Fruit fly (Drosophila melanogaster) whole organism, pupa: ENCODE measurements around the gene CG14803.

ENCODE experiments used
- CG14655 ChIP-seq: fragments of 200-800 bp; sonication (Bioruptor generic); optimal IDR thresholded peaks from 3 replicates; lab custom pipeline; 2017; ENCODE audit warnings: mild to moderate bottlenecking, missing biosample characterization, missing genetic modification reagents, missing genetic modification characterization
- CG17806 ChIP-seq: fragments of 200-800 bp; sonication (Bioruptor generic); optimal IDR thresholded peaks from 2 replicates; lab custom pipeline; 2018; ENCODE audit warnings: missing biosample characterization, mild to moderate bottlenecking, missing genetic modification characterization, moderate library complexity
- CG32121 ChIP-seq: fragments of 200-800 bp; sonication (Bioruptor generic); IDR thresholded peaks from 2 replicates; pipeline ENCODE4 v1.3.6; 2022; ENCODE audit warnings: missing biosample characterization, missing genetic modification characterization
- CG34367 ChIP-seq: fragments of 200-800 bp; sonication (Bioruptor generic); optimal IDR thresholded peaks from 2 replicates; lab custom pipeline; 2018; ENCODE audit warnings: missing biosample characterization, mild to moderate bottlenecking, missing genetic modification characterization
- CG8301 ChIP-seq: fragments of 200-800 bp; sonication (Bioruptor generic); optimal IDR thresholded peaks from 2 replicates; lab custom pipeline; 2018; ENCODE audit warnings: missing biosample characterization, mild to moderate bottlenecking, missing genetic modification characterization
- D1 ChIP-seq: fragments of 200-800 bp; sonication (Bioruptor generic); optimal IDR thresholded peaks from 2 replicates; lab custom pipeline; 2018; ENCODE audit warnings: missing biosample characterization, mild to moderate bottlenecking, missing genetic modification characterization, moderate library complexity
- EcR ChIP-seq: fragments of 200-800 bp; sonication (Bioruptor generic); optimal IDR thresholded peaks from 3 replicates; lab custom pipeline; 2019; ENCODE audit warnings: missing biosample characterization, missing genetic modification characterization, mild to moderate bottlenecking, moderate library complexity, missing genetic modification reagents
- Pif1B ChIP-seq: fragments of 200-800 bp; sonication (Bioruptor generic); optimal IDR thresholded peaks from 3 replicates; lab custom pipeline; 2016; ENCODE audit warnings: missing biosample characterization, missing genetic modification characterization
- gl ChIP-seq: fragments of 200-800 bp; sonication (Bioruptor generic); optimal IDR thresholded peaks from 2 replicates; lab custom pipeline; 2018; ENCODE audit warnings: missing biosample characterization, mild to moderate bottlenecking, missing genetic modification characterization

DNA sequence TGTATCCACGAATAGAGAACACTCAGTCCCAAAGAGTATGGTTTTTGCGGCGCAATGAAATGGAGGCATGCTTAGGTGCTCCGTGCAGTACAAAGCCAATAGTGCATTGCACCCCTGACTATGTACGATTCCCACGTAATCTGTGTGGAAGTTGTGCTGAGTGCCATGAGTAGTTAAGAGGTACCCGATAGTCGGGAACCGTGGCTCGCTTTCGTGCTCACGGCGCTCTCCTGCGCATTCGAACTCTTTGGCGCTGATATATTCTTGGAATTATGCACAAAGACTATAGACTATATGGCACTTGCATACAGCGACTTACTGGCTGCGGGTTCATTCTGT is 44.1 kb upstream of the CG14803 start:
- TF ChIP-seq CG17806 (tag; lab: Kevin White, UChicago) (peak; percentile 55), D1 (tag; lab: Kevin White, UChicago) (peak; percentile 5), EcR (GFP tag; lab: Kevin White, UChicago) (peak; percentile 95), Pif1B (GFP tag; lab: Kevin White, UChicago) (peak; percentile 42), gl (tag; lab: Kevin White, UChicago) (peak; percentile 21), CG34367 (peak; percentile 56), CG8301 (tag; lab: Kevin White, UChicago) (peak; percentile 59), CG14655 (GFP tag; lab: Kevin White, UChicago) (peak; percentile 72), CG32121 (peak; percentile 68)
